Fruit fly (Drosophila melanogaster): ENCODE results near the gene mthl15.

The mthl15 gene

DNA sequence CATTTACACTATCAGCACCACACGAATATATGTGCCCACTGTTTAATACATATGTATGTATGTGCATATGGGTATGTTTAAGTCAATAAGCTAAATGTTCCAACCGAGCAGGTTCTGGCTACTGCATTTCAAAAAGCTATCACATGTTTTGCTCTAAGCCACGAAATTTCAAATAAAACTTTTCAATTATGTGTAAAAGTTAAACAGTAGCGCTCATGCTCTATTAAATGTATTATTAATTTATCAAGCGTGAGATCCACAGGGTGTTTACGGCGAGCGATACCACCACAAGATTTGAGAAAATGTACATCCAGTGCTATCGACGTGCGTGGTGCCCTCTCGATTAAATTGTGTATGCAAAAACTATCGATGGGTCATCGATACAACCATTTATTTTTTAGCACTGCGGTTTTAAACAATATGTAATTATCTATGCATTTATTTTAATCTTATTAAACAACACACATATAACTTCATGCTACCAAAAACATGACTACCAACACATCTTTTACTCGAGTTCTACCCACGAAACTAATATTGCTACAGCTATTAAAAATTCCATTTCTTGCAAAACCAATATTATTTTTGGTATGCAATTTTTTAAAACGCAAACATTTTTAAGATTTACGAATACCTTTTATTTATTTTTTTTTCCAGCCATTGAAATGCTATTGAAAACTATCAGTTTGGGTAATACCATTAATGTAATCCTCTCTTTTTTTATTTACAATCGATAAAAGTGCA lies 22.8 kb upstream of the mthl15 start, which contains the start of gene Pten (continued):
- TF ChIP-seq bowl (GFP tag; IDR thresholded peaks at IDR 0.05) (no peak), pan (optimal IDR thresholded peaks at IDR 0.05) (no peak), pan (GFP tag; optimal IDR thresholded peaks at IDR 0.05 in 1 of 2, IDR thresholded peaks at IDR 0.05 in 1 of 2) (peak in 1 of 2 experiments; percentile 79), CG32767 (GFP tag; IDR thresholded peaks at IDR 0.05) (peak; percentile 78), fu2 (GFP tag; optimal IDR thresholded peaks at IDR 0.05) (peak; percentile 61), prd (optimal IDR thresholded peaks at IDR 0.05) (no peak), prd (GFP tag; IDR thresholded peaks at IDR 0.05) (peak; percentile 70; the same call in 1 of the 3 replicates), CG17912 (GFP tag; optimal IDR thresholded peaks at IDR 0.05) (peak; percentile 41), CG13775 (GFP tag; optimal IDR thresholded peaks at IDR 0.05) (peak; percentile 83), HLH4C (GFP tag; IDR thresholded peaks at IDR 0.05; ENCODE audit: partially characterized antibody) (peak; percentile 94), CG17802 (tag; optimal IDR thresholded peaks at IDR 0.05) (peak; percentile 28), CG1024 (GFP tag; IDR thresholded peaks at IDR 0.05) (peak; percentile 90), CG8290 (GFP tag; optimal IDR thresholded peaks at IDR 0.05) (no peak), CG8290 (tag; optimal IDR thresholded peaks at IDR 0.05) (peak in 1 of 2 experiments; percentile 12), CG9437 (GFP tag; optimal IDR thresholded peaks at IDR 0.05) (peak; percentile 25), pum (GFP tag; optimal IDR thresholded peaks at IDR 0.05) (peak; percentile 60), maf-S (GFP tag; optimal IDR thresholded peaks at IDR 0.05) (peak; percentile 64), Bteb2 (GFP tag; optimal IDR thresholded peaks at IDR 0.05) (peak; percentile 75), CG3065 (GFP tag; optimal IDR thresholded peaks at IDR 0.05) (peak; percentile 7), sd (tag; optimal IDR thresholded peaks at IDR 0.05) (peak; percentile 4), shn (GFP tag; optimal IDR thresholded peaks at IDR 0.05) (peak; percentile 5), wdn (GFP tag; IDR thresholded peaks at IDR 0.05) (0 out of 2 replicates have a peak, but pooled peaks have one; percentile 21), Ravus (GFP tag; IDR thresholded peaks at IDR 0.05) (no peak; the same call in 1 of the 2 replicates), crp (GFP tag; optimal IDR thresholded peaks at IDR 0.05) (peak in 1 of 2 experiments; percentile 15), luna (GFP tag; optimal IDR thresholded peaks at IDR 0.05) (peak; percentile 45), sisA (GFP tag; IDR thresholded peaks at IDR 0.05) (no peak), dpn (GFP tag; optimal IDR thresholded peaks at IDR 0.05) (peak; percentile 63 to 76), CG1792 (GFP tag; optimal IDR thresholded peaks at IDR 0.05) (peak; percentile 58), stc (GFP tag; IDR thresholded peaks at IDR 0.05) (peak; percentile 67; the same call in 1 of the 2 replicates), CG5245 (GFP tag; optimal IDR thresholded peaks at IDR 0.05) (peak; percentile 60), Mad (GFP tag; optimal IDR thresholded peaks at IDR 0.05) (peak; percentile 43), CG12769 (tag; optimal IDR thresholded peaks at IDR 0.05) (no peak), CG4328 (GFP tag; optimal IDR thresholded peaks at IDR 0.05) (peak; percentile 45), caup (GFP tag; optimal IDR thresholded peaks at IDR 0.05; ENCODE audit: severe bottlenecking) (no peak), pros (GFP tag; optimal IDR thresholded peaks at IDR 0.05) (no peak), disco-r (GFP tag; optimal IDR thresholded peaks at IDR 0.05) (no peak), YL-1 (GFP tag; optimal IDR thresholded peaks at IDR 0.05) (peak; percentile 79), lola (GFP tag; optimal IDR thresholded peaks at IDR 0.05) (peak in 1 of 3 experiments; percentile 84), CG2120 (GFP tag; optimal IDR thresholded peaks at IDR 0.05) (peak; percentile 37), CG14441 (GFP tag; IDR thresholded peaks at IDR 0.05) (no peak), CG8944 (GFP tag; optimal IDR thresholded peaks at IDR 0.05) (peak; percentile 37), Hr3 (GFP tag; optimal IDR thresholded peaks at IDR 0.05) (peak; percentile 58), CHES-1-like (GFP tag; optimal IDR thresholded peaks at IDR 0.05) (peak; percentile 29), bab2 (GFP tag; optimal IDR thresholded peaks at IDR 0.05) (peak; percentile 61), CG1603 (tag; optimal IDR thresholded peaks at IDR 0.05) (peak; percentile 80), CG12299 (tag; optimal IDR thresholded peaks at IDR 0.05) (peak; percentile 53), CG10147 (GFP tag; optimal IDR thresholded peaks at IDR 0.05) (peak; percentile 38), ro (GFP tag; IDR thresholded peaks at IDR 0.05) (no peak), HmgZ (tag; optimal IDR thresholded peaks at IDR 0.05) (peak; percentile 57), CG13424 (tag; optimal IDR thresholded peaks at IDR 0.05) (peak; percentile 56)

All from whole organism, embryonic.